Fruit fly (Drosophila melanogaster): Measurements from ENCODE around the gene msk.

DNA sequence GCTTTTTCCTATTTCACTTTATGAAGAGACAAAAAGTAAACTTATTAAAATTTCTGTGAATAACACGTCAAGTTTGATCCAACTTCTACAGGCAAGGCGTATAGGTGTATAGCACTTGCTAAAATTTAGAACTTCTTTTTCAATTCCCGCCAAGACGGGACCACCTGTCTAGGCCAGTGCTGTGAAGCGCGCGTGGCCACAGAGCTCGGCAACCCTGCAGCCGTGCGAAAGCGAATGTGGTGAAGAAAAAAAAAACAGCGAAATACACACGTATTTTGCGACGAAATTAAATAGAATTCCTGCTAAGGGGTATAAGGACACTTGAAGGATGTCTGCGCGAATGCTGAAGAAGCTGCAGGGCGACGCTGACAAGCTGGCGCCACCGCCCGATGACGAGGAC is 5.8 kb upstream of the msk start, which contains the start of gene Nulp1:
- no peak for TF ChIP-seq psq (GFP tag; optimal IDR thresholded peaks at IDR 0.05)
- TF ChIP-seq dimm (GFP tag; IDR thresholded peaks at IDR 0.05) = no peak
- no peak for TF ChIP-seq btn (GFP tag; optimal IDR thresholded peaks at IDR 0.05)
- no peak for TF ChIP-seq ase (GFP tag; IDR thresholded peaks at IDR 0.05)
- TF ChIP-seq CG6272 (GFP tag; IDR thresholded peaks at IDR 0.05) = no peak
- TF ChIP-seq usp (GFP tag; optimal IDR thresholded peaks at IDR 0.05) = no peak
- TF ChIP-seq Usf (GFP tag; optimal IDR thresholded peaks at IDR 0.05) = no peak

Data from whole organism, embryonic.